Fruit fly (Drosophila melanogaster) whole organism, embryonic: ENCODE measurements around the gene Syt1.
A peak's percentile ranks its signal among the peaks of the same experiment; 100 is the strongest.

Source experiments
- Abd-B ChIP-seq: fragments of 200-800 bp; sonication (Bioruptor generic); optimal IDR thresholded peaks from 2 replicates; lab custom pipeline; 2018; ENCODE audit warnings: missing biosample characterization, mild to moderate bottlenecking, missing genetic modification characterization, moderate library complexity
- B-H1 ChIP-seq: fragments of 200-800 bp; sonication (Bioruptor generic); IDR thresholded peaks from 3 replicates; pipeline ENCODE4 v1.3.6; 2022; ENCODE audit warnings: missing biosample characterization, missing genetic modification characterization
- CG10366 ChIP-seq: fragments of 200-800 bp; sonication (Bioruptor generic); IDR thresholded peaks from 2 replicates; pipeline ENCODE4 v1.3.6; 2022; ENCODE audit warnings: missing biosample characterization, missing genetic modification characterization
- CG10462 ChIP-seq: fragments of 200-800 bp; sonication (Bioruptor generic); optimal IDR thresholded peaks from 2 replicates; lab custom pipeline; 2016; ENCODE audit warnings: missing biosample characterization, missing genetic modification characterization
- CG10543 ChIP-seq: fragments of 200-800 bp; sonication (Bioruptor generic); optimal IDR thresholded peaks from 3 replicates; lab custom pipeline; 2017; ENCODE audit warnings: missing biosample characterization, mild to moderate bottlenecking, missing genetic modification characterization, moderate library complexity
- CG11504 ChIP-seq: fragments of 200-800 bp; sonication (Bioruptor generic); optimal IDR thresholded peaks from 3 replicates; lab custom pipeline; 2019; ENCODE audit warnings: missing biosample characterization, mild to moderate bottlenecking, missing genetic modification characterization, moderate library complexity
- CG14441 ChIP-seq: fragments of 200-800 bp; sonication (Bioruptor generic); IDR thresholded peaks from 2 replicates; pipeline ENCODE4 v1.3.6; 2022; ENCODE audit warnings: missing biosample characterization, missing genetic modification characterization
- CG14965 ChIP-seq: fragments of 200-800 bp; sonication (Bioruptor generic); optimal IDR thresholded peaks from 2 replicates; lab custom pipeline; 2016; ENCODE audit warnings: missing biosample characterization, missing genetic modification characterization, borderline replicate concordance
- CG15269 ChIP-seq: fragments of 200-800 bp; sonication (Bioruptor generic); optimal IDR thresholded peaks from 2 replicates; lab custom pipeline; 2018; ENCODE audit warnings: missing biosample characterization, mild to moderate bottlenecking, missing genetic modification characterization, moderate library complexity
- CG1832 ChIP-seq: fragments of 200-800 bp; sonication (Bioruptor generic); optimal IDR thresholded peaks from 2 replicates; lab custom pipeline; 2017; ENCODE audit warnings: missing biosample characterization, mild to moderate bottlenecking, missing genetic modification characterization, inconsistent platforms
- CG31388 ChIP-seq: fragments of 200-800 bp; sonication (Bioruptor generic); optimal IDR thresholded peaks from 2 replicates; lab custom pipeline; 2016; ENCODE audit warnings: missing biosample characterization, missing genetic modification characterization
- CG3726 ChIP-seq: fragments of 200-800 bp; sonication (Bioruptor generic); IDR thresholded peaks from 3 replicates; pipeline ENCODE4, ENCODE4 v1.3.6; 2022; ENCODE audit warnings: missing biosample characterization, missing genetic modification characterization
- CG3838 ChIP-seq: fragments of 200-800 bp; sonication (Bioruptor generic); optimal IDR thresholded peaks from 3 replicates; lab custom pipeline; 2016; ENCODE audit warnings: missing biosample characterization, missing genetic modification characterization
- CG7556 ChIP-seq: fragments of 200-800 bp; sonication (Bioruptor generic); optimal IDR thresholded peaks from 2 replicates; lab custom pipeline; 2017; ENCODE audit warnings: missing biosample characterization, mild to moderate bottlenecking, missing genetic modification characterization
- CG8359 ChIP-seq: fragments of 200-800 bp; sonication (Bioruptor generic); optimal IDR thresholded peaks from 2 replicates; lab custom pipeline; 2017; ENCODE audit warnings: missing biosample characterization, mild to moderate bottlenecking, missing genetic modification characterization, borderline replicate concordance
- CG9215 ChIP-seq: fragments of 200-800 bp; sonication (Bioruptor generic); IDR thresholded peaks from 2 replicates; pipeline ENCODE4 v1.3.6; 2022; ENCODE audit warnings: missing biosample characterization, missing genetic modification characterization
- CHES-1-like ChIP-seq: fragments of 200-800 bp; sonication (Bioruptor generic); optimal IDR thresholded peaks from 2 replicates; lab custom pipeline; 2016; ENCODE audit warnings: missing biosample characterization, missing genetic modification characterization
- Dbx ChIP-seq: fragments of 200-800 bp; sonication (Bioruptor generic); IDR thresholded peaks from 3 replicates; pipeline ENCODE4 v1.3.6; 2022; ENCODE audit warnings: missing biosample characterization, missing genetic modification characterization
- Ets65A ChIP-seq: fragments of 200-800 bp; sonication (Bioruptor generic); peaks from one replicate; lab custom pipeline; 2016; ENCODE audit warnings: missing biosample characterization, missing genetic modification characterization
- Hey ChIP-seq: fragments of 200-800 bp; sonication (Bioruptor generic); optimal IDR thresholded peaks from 3 replicates; lab custom pipeline; 2018; ENCODE audit warnings: missing biosample characterization, mild to moderate bottlenecking, missing genetic modification characterization
- HmgZ ChIP-seq: fragments of 200-800 bp; sonication (Bioruptor generic); optimal IDR thresholded peaks from 2 replicates; lab custom pipeline; 2018; ENCODE audit warnings: missing biosample characterization, mild to moderate bottlenecking, missing genetic modification characterization
- Hmr ChIP-seq: fragments of 200-800 bp; sonication (Bioruptor generic); optimal IDR thresholded peaks from 3 replicates; lab custom pipeline; 2017; ENCODE audit warnings: mild to moderate bottlenecking, missing biosample characterization, missing genetic modification reagents, missing genetic modification characterization
- MBD-R2 ChIP-seq: fragments of 200-800 bp; sonication (Bioruptor generic); IDR thresholded peaks from 2 replicates; pipeline ENCODE4 v1.3.6; 2022; ENCODE audit warnings: missing biosample characterization, missing genetic modification characterization
- NK7.1 ChIP-seq: fragments of 200-800 bp; sonication (Bioruptor generic); optimal IDR thresholded peaks from 3 replicates; lab custom pipeline; 2016; ENCODE audit warnings: missing biosample characterization, missing genetic modification characterization
- Ptx1 ChIP-seq: fragments of 200-800 bp; sonication (Bioruptor generic); IDR thresholded peaks from 2 replicates; pipeline ENCODE4 v1.3.6; 2022; ENCODE audit warnings: missing biosample characterization, missing genetic modification characterization
- ab ChIP-seq: fragments of 200-800 bp; sonication (Bioruptor generic); optimal IDR thresholded peaks from 2 replicates; lab custom pipeline; 2016; ENCODE audit warnings: missing biosample characterization, missing genetic modification characterization
- ac ChIP-seq: fragments of 200-800 bp; sonication (Bioruptor generic); optimal IDR thresholded peaks from 3 replicates; lab custom pipeline; 2017; ENCODE audit warnings: missing biosample characterization, mild to moderate bottlenecking, missing genetic modification characterization
- ap ChIP-seq: fragments of 200-800 bp; sonication (Bioruptor generic); IDR thresholded peaks from 2 replicates; pipeline ENCODE4 v1.3.6; 2022; ENCODE audit warnings: missing biosample characterization, missing genetic modification characterization
- ash1 ChIP-seq: fragments of 200-800 bp; sonication (Bioruptor generic); optimal IDR thresholded peaks from 2 replicates; lab custom pipeline; 2018; ENCODE audit warnings: missing biosample characterization, mild to moderate bottlenecking, missing genetic modification characterization
- bigmax ChIP-seq: fragments of 200-800 bp; sonication (Bioruptor generic); optimal IDR thresholded peaks from 2 replicates; lab custom pipeline; 2018; ENCODE audit warnings: missing biosample characterization, mild to moderate bottlenecking, missing genetic modification characterization
- cg ChIP-seq: fragments of 200-800 bp; sonication (Bioruptor generic); optimal IDR thresholded peaks from 3 replicates; lab custom pipeline; 2019; ENCODE audit warnings: missing biosample characterization, mild to moderate bottlenecking, missing genetic modification characterization, moderate library complexity
- chinmo ChIP-seq: fragments of 200-800 bp; sonication (Bioruptor generic); IDR thresholded peaks from 4 replicates; pipeline ENCODE4 v1.3.6; 2022; ENCODE audit warnings: missing biosample characterization, missing genetic modification characterization; ENCODE audit not compliant: partially characterized antibody
- chn ChIP-seq: fragments of 200-800 bp; sonication (Bioruptor generic); optimal IDR thresholded peaks from 2 replicates; lab custom pipeline; 2016; ENCODE audit warnings: missing biosample characterization, missing genetic modification characterization
- dpn ChIP-seq, 2 experiments: fragments of 200-800 bp; sonication (Bioruptor generic); optimal IDR thresholded peaks; 3 replicates each; lab custom pipeline; 2016; ENCODE audit warnings: missing biosample characterization in 2 of 2, missing genetic modification characterization in 2 of 2
- exex ChIP-seq: fragments of 200-800 bp; sonication (Bioruptor generic); optimal IDR thresholded peaks from 4 replicates; lab custom pipeline; 2018; ENCODE audit warnings: missing biosample characterization, mild to moderate bottlenecking, missing genetic modification characterization, moderate library complexity
- fd3F ChIP-seq: fragments of 200-800 bp; sonication (Bioruptor generic); optimal IDR thresholded peaks from 2 replicates; lab custom pipeline; 2018; ENCODE audit warnings: missing biosample characterization, mild to moderate bottlenecking, missing genetic modification characterization, moderate library complexity
- gcm2 ChIP-seq: fragments of 200-800 bp; sonication (Bioruptor generic); optimal IDR thresholded peaks from 2 replicates; lab custom pipeline; 2016; ENCODE audit warnings: missing biosample characterization, missing genetic modification characterization
- gro ChIP-seq: fragments of 200-800 bp; sonication (Bioruptor generic); optimal IDR thresholded peaks from 2 replicates; lab custom pipeline; 2016; ENCODE audit warnings: missing biosample characterization, missing genetic modification characterization
- kni ChIP-seq: fragments of 200-800 bp; sonication (Bioruptor generic); optimal IDR thresholded peaks from 3 replicates; lab custom pipeline; 2017; ENCODE audit warnings: mild to moderate bottlenecking, missing biosample characterization, missing genetic modification reagents, missing genetic modification characterization
- nau ChIP-seq: fragments of 200-800 bp; sonication (Bioruptor generic); optimal IDR thresholded peaks from 3 replicates; lab custom pipeline; 2017; ENCODE audit warnings: missing biosample characterization, mild to moderate bottlenecking, missing genetic modification characterization, missing genetic modification reagents
- onecut ChIP-seq: fragments of 200-800 bp; sonication (Bioruptor generic); IDR thresholded peaks from 2 replicates; pipeline ENCODE4 v1.3.6; 2022; ENCODE audit warnings: missing biosample characterization, missing genetic modification characterization
- peb ChIP-seq: fragments of 200-800 bp; sonication (Bioruptor generic); IDR thresholded peaks from 2 replicates; pipeline ENCODE4 v1.3.6; 2022; ENCODE audit warnings: missing biosample characterization, missing genetic modification characterization
- phol ChIP-seq: fragments of 200-800 bp; sonication (Bioruptor generic); optimal IDR thresholded peaks from 3 replicates; lab custom pipeline; 2018; ENCODE audit warnings: missing biosample characterization, mild to moderate bottlenecking, missing genetic modification characterization, moderate library complexity
- pros ChIP-seq: fragments of 200-800 bp; sonication (Bioruptor generic); optimal IDR thresholded peaks from 3 replicates; lab custom pipeline; 2019; ENCODE audit warnings: missing biosample characterization, mild to moderate bottlenecking, missing genetic modification characterization, moderate library complexity
- sqz ChIP-seq: fragments of 200-800 bp; sonication (Bioruptor generic); optimal IDR thresholded peaks from 3 replicates; lab custom pipeline; 2018; ENCODE audit warnings: missing biosample characterization, mild to moderate bottlenecking, missing genetic modification characterization
- stc ChIP-seq: fragments of 200-800 bp; sonication (Bioruptor generic); IDR thresholded peaks from 2 replicates; pipeline ENCODE4 v1.3.6; 2022; ENCODE audit warnings: missing biosample characterization, missing genetic modification characterization
- tap ChIP-seq: fragments of 200-800 bp; optimal IDR thresholded peaks from 3 replicates; lab custom pipeline; 2019; ENCODE audit warnings: missing biosample characterization, mild to moderate bottlenecking, missing genetic modification characterization, moderate library complexity
- trem ChIP-seq: fragments of 200-800 bp; optimal IDR thresholded peaks from 3 replicates; lab custom pipeline; 2019; ENCODE audit warnings: missing biosample characterization, mild to moderate bottlenecking, missing genetic modification characterization, moderate library complexity
- wek ChIP-seq: fragments of 200-800 bp; sonication (Bioruptor generic); optimal IDR thresholded peaks from 3 replicates; lab custom pipeline; 2018; ENCODE audit warnings: missing biosample characterization, mild to moderate bottlenecking, missing genetic modification characterization, moderate library complexity

Gene Syt1

dm6 chr2L:2752460-2753411 is 47.0 kb downstream of the Syt1 start, which contains the start of gene Pgk (continued):
- no peak for TF ChIP-seq CG31388 (GFP tag; lab: Kevin White, UChicago)
- TF ChIP-seq pros (GFP tag; lab: Kevin White, UChicago) = peak; percentile 68
- TF ChIP-seq sqz (GFP tag; lab: Kevin White, UChicago) = peak; percentile 75
- no peak for TF ChIP-seq chinmo
- peak; percentile 94 for TF ChIP-seq Ets65A (GFP tag; lab: Kevin White, UChicago)
- no peak for TF ChIP-seq CG8359 (GFP tag; lab: Kevin White, UChicago)
- TF ChIP-seq CG9215 (GFP tag; lab: Robert Waterston, UW) = no peak
- TF ChIP-seq nau (GFP tag; lab: Kevin White, UChicago) = peak; percentile 68
- TF ChIP-seq ap = no peak
- TF ChIP-seq CG14965 = no peak
- TF ChIP-seq ac (GFP tag; lab: Kevin White, UChicago) = peak; percentile 37
- no peak for TF ChIP-seq Abd-B
- TF ChIP-seq cg (GFP tag; lab: Kevin White, UChicago) = peak; percentile 41
- TF ChIP-seq CG10543 (GFP tag; lab: Kevin White, UChicago) = peak; percentile 81
- TF ChIP-seq Hmr (GFP tag; lab: Kevin White, UChicago) = peak; percentile 21
- TF ChIP-seq MBD-R2 (GFP tag; lab: Robert Waterston, UW) = no peak
- TF ChIP-seq trem (tag; lab: Kevin White, UChicago) = peak; percentile 54
- TF ChIP-seq CG14441 = no peak
- peak; percentile 12 for TF ChIP-seq phol (tag; lab: Kevin White, UChicago)
- peak; percentile 53 for TF ChIP-seq NK7.1
- TF ChIP-seq peb (GFP tag; lab: Robert Waterston, UW) = no peak
- peak; percentile 78 for TF ChIP-seq gro (GFP tag; lab: Kevin White, UChicago)
- no peak for TF ChIP-seq B-H1 (GFP tag; lab: Robert Waterston, UW)
- TF ChIP-seq Ptx1 (GFP tag; lab: Robert Waterston, UW) = no peak
- TF ChIP-seq CHES-1-like = no peak
- peak in 1 of 2 experiments; percentile 56 for TF ChIP-seq dpn (GFP tag; optimal IDR thresholded peaks at IDR 0.05; lab: Kevin White, UChicago)
- TF ChIP-seq ab (GFP tag; lab: Kevin White, UChicago) = no peak
- TF ChIP-seq CG1832 (GFP tag; lab: Kevin White, UChicago) = no peak
- TF ChIP-seq exex (tag; lab: Kevin White, UChicago) = peak; percentile 65
- TF ChIP-seq Dbx (GFP tag; lab: Robert Waterston, UW) = no peak
- no peak for TF ChIP-seq Hey (tag; lab: Kevin White, UChicago)
- TF ChIP-seq CG10366 (GFP tag; lab: Robert Waterston, UW) = no peak
- no peak for TF ChIP-seq stc (GFP tag; lab: Robert Waterston, UW)
- no peak for TF ChIP-seq kni (GFP tag; lab: Kevin White, UChicago)
- TF ChIP-seq wek (GFP tag; lab: Kevin White, UChicago) = peak; percentile 16
- no peak for TF ChIP-seq chn (GFP tag; lab: Kevin White, UChicago)
- no peak for TF ChIP-seq bigmax
- peak; percentile 41 for TF ChIP-seq CG7556 (GFP tag; lab: Kevin White, UChicago)
- no peak for TF ChIP-seq CG10462
- TF ChIP-seq onecut = peak; percentile 59
- no peak for TF ChIP-seq ash1 (GFP tag; lab: Kevin White, UChicago)
- TF ChIP-seq fd3F = no peak
- TF ChIP-seq CG15269 (tag; lab: Kevin White, UChicago) = peak; percentile 56
- TF ChIP-seq CG11504 (tag; lab: Kevin White, UChicago) = peak; percentile 88
- peak; percentile 58 for TF ChIP-seq HmgZ (tag; lab: Kevin White, UChicago)
- peak; percentile 5 for TF ChIP-seq CG3838 (GFP tag; lab: Kevin White, UChicago)
- TF ChIP-seq CG3726 (GFP tag; lab: Robert Waterston, UW) = no peak
- TF ChIP-seq gcm2 (GFP tag; lab: Kevin White, UChicago) = peak; percentile 16
- TF ChIP-seq tap (tag; lab: Kevin White, UChicago) = peak; percentile 14
